Worm (Caenorhabditis elegans): ENCODE data around the gene Y75B8A.10.

Y75B8A.10 gene

ce11 chrIII:12223208-12223607, 40.4 kb upstream of the Y75B8A.10 start:
- TF ChIP-seq madf-10 (tag; optimal IDR thresholded peaks at IDR 0.05), result no peak
- peak; percentile 13 for TF ChIP-seq efl-1 (GFP tag; optimal IDR thresholded peaks at IDR 0.05)

- TF ChIP-seq pha-4 (tag; optimal IDR thresholded peaks at IDR 0.05) (no peak), snpc-4 (GFP tag; optimal IDR thresholded peaks at IDR 0.05) (no peak), snpc-4 (tag; optimal IDR thresholded peaks at IDR 0.05) (no peak), Y95B8A.8 (GFP tag; IDR thresholded peaks at IDR 0.05) (no peak), K11D2.4 (GFP tag; IDR thresholded peaks at IDR 0.05) (no peak), mxl-1 (tag; optimal IDR thresholded peaks at IDR 0.05) (no peak), aptf-3 (GFP tag; IDR thresholded peaks at IDR 0.05) (no peak), unc-62 (GFP tag; optimal IDR thresholded peaks at IDR 0.05) (no peak), lin-40 (tag; optimal IDR thresholded peaks at IDR 0.05) (no peak), hmg-1.2 (GFP tag; IDR thresholded peaks at IDR 0.05) (no peak), B0019.2 (GFP tag; conservative IDR thresholded peaks at IDR 0.05) (no peak), snpc-1.1 (tag; optimal IDR thresholded peaks at IDR 0.05; ENCODE audit: insufficient read depth) (no peak)
Observed at ce11 chrIII:12221452-12221851, 38.6 kb upstream of the Y75B8A.10 start.

- TF ChIP-seq rec-8 (tag; optimal IDR thresholded peaks at IDR 0.05), result no peak
- TF ChIP-seq F33H1.4 (GFP tag; IDR thresholded peaks at IDR 0.05), result no peak
- TF ChIP-seq ets-4 (GFP tag; optimal IDR thresholded peaks at IDR 0.05), result no peak
- TF ChIP-seq K11D2.4 (GFP tag; IDR thresholded peaks at IDR 0.05), result no peak
- TF ChIP-seq F37B4.10 (GFP tag; IDR thresholded peaks at IDR 0.05), result no peak
- no peak for TF ChIP-seq ztf-18 (tag; optimal IDR thresholded peaks at IDR 0.05)
- no peak for TF ChIP-seq unc-62 (GFP tag; optimal IDR thresholded peaks at IDR 0.05)
- TF ChIP-seq ztf-28 (GFP tag; IDR thresholded peaks at IDR 0.05), result no peak
- TF ChIP-seq snpc-3.4 (tag; optimal IDR thresholded peaks at IDR 0.05), result no peak
- TF ChIP-seq attf-3 (GFP tag; conservative IDR thresholded peaks at IDR 0.05), result no peak
- no peak for TF ChIP-seq hmg-20 (GFP tag; IDR thresholded peaks at IDR 0.05)
- no peak for TF ChIP-seq ceh-27 (GFP tag; optimal IDR thresholded peaks at IDR 0.05)
- no peak for TF ChIP-seq madf-3 (GFP tag; IDR thresholded peaks at IDR 0.05)
- no peak for TF ChIP-seq lsl-1 (GFP tag; optimal IDR thresholded peaks at IDR 0.05)
- TF ChIP-seq egrh-3 (GFP tag; IDR thresholded peaks at IDR 0.05), result no peak
- TF ChIP-seq chd-7 (tag; optimal IDR thresholded peaks at IDR 0.05), result no peak
- no peak for TF ChIP-seq mes-4 (tag; optimal IDR thresholded peaks at IDR 0.05)
Observed at ce11 chrIII:12220820-12221219, 38.0 kb upstream of the Y75B8A.10 start.

- TF ChIP-seq ceh-100 (GFP tag; IDR thresholded peaks at IDR 0.05) (peak; percentile 89), repo-1 (tag; optimal IDR thresholded peaks at IDR 0.05) (no peak), F10E7.11 (tag; optimal IDR thresholded peaks at IDR 0.05) (no peak), snpc-1.1 (tag; optimal IDR thresholded peaks at IDR 0.05; ENCODE audit: insufficient read depth) (no peak), attf-3 (GFP tag; conservative IDR thresholded peaks at IDR 0.05) (no peak), Y56A3A.18 (GFP tag; IDR thresholded peaks at IDR 0.05) (no peak), sea-2 (GFP tag; IDR thresholded peaks at IDR 0.05) (no peak), B0019.2 (GFP tag; conservative IDR thresholded peaks at IDR 0.05) (no peak), tbp1 (GFP tag; optimal IDR thresholded peaks at IDR 0.05) (no peak), Y67H2A.10 (GFP tag; conservative IDR thresholded peaks at IDR 0.05) (no peak), him-1 (tag; optimal IDR thresholded peaks at IDR 0.05) (no peak), die-1 (tag; optimal IDR thresholded peaks at IDR 0.05) (no peak), rcor-1 (GFP tag; IDR thresholded peaks at IDR 0.05) (no peak), K12H6.12 (tag; optimal IDR thresholded peaks at IDR 0.05) (peak; percentile 16), F33H1.4 (GFP tag; IDR thresholded peaks at IDR 0.05) (no peak), madf-8 (GFP tag; conservative IDR thresholded peaks at IDR 0.05) (no peak), snpc-4 (GFP tag; optimal IDR thresholded peaks at IDR 0.05) (no peak), snpc-4 (tag; optimal IDR thresholded peaks at IDR 0.05) (peak in 1 of 4 experiments; percentile 13), nfya-1 (tag; optimal IDR thresholded peaks at IDR 0.05; ENCODE audit: borderline replicate concordance, insufficient read depth) (no peak), ceh-40 (GFP tag; IDR thresholded peaks at IDR 0.05) (no peak), pbrm-1 (GFP tag; IDR thresholded peaks at IDR 0.05) (no peak), C06A6.2 (GFP tag; conservative IDR thresholded peaks at IDR 0.05) (no peak)
Observed at ce11 chrIII:12218633-12219097, 35.8 kb upstream of the Y75B8A.10 start, which contains the start of the genes gex-4 and gphr-1. gex-4 (minus strand) TSS chrIII:12218634. gphr-1 (plus strand) TSS chrIII:12219047.
